Fruit fly (Drosophila melanogaster): ENCODE results near the gene CG31668.

The CG31668 gene

DNA sequence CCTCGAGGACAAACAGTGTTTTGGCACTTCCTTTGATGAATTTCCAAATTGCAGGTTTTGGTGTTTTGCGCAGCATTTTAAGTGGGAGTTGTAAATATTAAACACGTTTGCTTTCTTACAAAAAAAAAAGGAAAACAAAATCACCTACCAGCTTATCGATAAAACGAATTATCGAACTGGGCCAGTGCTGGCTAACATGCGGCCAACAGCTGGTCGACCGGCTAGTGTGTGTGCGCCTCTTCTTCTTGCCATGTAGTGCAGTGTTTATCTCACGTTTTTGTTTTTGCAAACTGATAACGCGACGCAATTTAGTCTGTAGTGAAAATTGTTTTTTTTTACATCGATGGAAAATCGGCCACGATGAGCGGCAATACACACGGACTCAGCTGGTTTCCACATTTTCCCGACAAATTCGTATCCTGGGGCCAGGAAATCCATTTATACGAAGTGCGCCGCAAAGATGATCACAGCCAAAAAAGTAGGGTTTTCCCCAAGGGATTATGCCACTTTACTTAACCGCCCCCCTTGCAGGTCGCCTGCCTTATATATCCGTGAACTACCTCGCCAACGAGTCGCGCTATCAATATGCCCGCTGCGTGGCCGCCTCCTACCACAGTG is 11.2 kb upstream of the CG31668 start, which contains the start of the genes CG15386, CG42371 and mio:
Gene CG15386, minus strand, starts transcription at position 180 of the 618 bp plus-strand sequence.
Gene CG42371, minus strand, starts transcription at position 180 of the 618 bp plus-strand sequence.
Gene mio, plus strand, starts transcription at position 224 of the 618 bp plus-strand sequence.
- no peak for TF ChIP-seq N (GFP tag; optimal IDR thresholded peaks at IDR 0.05)
- TF ChIP-seq usp (GFP tag; optimal IDR thresholded peaks at IDR 0.05), result no peak
- no peak for TF ChIP-seq Jra (GFP tag; optimal IDR thresholded peaks at IDR 0.05)
- TF ChIP-seq jim (GFP tag; optimal IDR thresholded peaks at IDR 0.05), result peak; percentile 70
- no peak for TF ChIP-seq sv (GFP tag; optimal IDR thresholded peaks at IDR 0.05)
- TF ChIP-seq CrebA (GFP tag; optimal IDR thresholded peaks at IDR 0.05; ENCODE audit: borderline replicate concordance), result no peak
- TF ChIP-seq foxo (GFP tag; optimal IDR thresholded peaks at IDR 0.05), result peak in 1 of 2 experiments; percentile 41
- no peak for TF ChIP-seq Rel (GFP tag; optimal IDR thresholded peaks at IDR 0.05)
- TF ChIP-seq Rel (tag; optimal IDR thresholded peaks at IDR 0.05), result peak; percentile 86
- no peak for TF ChIP-seq Vsx2 (GFP tag; optimal IDR thresholded peaks at IDR 0.05; ENCODE audit: partially characterized antibody)
- no peak for TF ChIP-seq dsf (GFP tag; optimal IDR thresholded peaks at IDR 0.05; ENCODE audit: borderline replicate concordance)
- no peak for TF ChIP-seq Hr78 (GFP tag; optimal IDR thresholded peaks at IDR 0.05)
- no peak for TF ChIP-seq pan (optimal IDR thresholded peaks at IDR 0.05)
- TF ChIP-seq Hnf4 (GFP tag; optimal IDR thresholded peaks at IDR 0.05), result no peak
- no peak for TF ChIP-seq fru (GFP tag; optimal IDR thresholded peaks at IDR 0.05)
- peak; percentile 14 for TF ChIP-seq OdsH (GFP tag; optimal IDR thresholded peaks at IDR 0.05)
- TF ChIP-seq Dfd (GFP tag; optimal IDR thresholded peaks at IDR 0.05), result no peak
- TF ChIP-seq rgr (GFP tag; optimal IDR thresholded peaks at IDR 0.05), result peak; percentile 52
- peak; percentile 55 for TF ChIP-seq br (GFP tag; optimal IDR thresholded peaks at IDR 0.05)
- peak; percentile 5 for TF ChIP-seq psq (GFP tag; optimal IDR thresholded peaks at IDR 0.05)
- TF ChIP-seq dmrt93B (GFP tag; optimal IDR thresholded peaks at IDR 0.05), result no peak
- no peak for TF ChIP-seq Abd-B (GFP tag; optimal IDR thresholded peaks at IDR 0.05)
- TF ChIP-seq GATAd (GFP tag; optimal IDR thresholded peaks at IDR 0.05), result no peak
- no peak for TF ChIP-seq tai (GFP tag; optimal IDR thresholded peaks at IDR 0.05)
- TF ChIP-seq dl (GFP tag; optimal IDR thresholded peaks at IDR 0.05; ENCODE audit: insufficient read depth in 1 of 2, partially characterized antibody in 2 of 2), result peak in 1 of 2 experiments; percentile 22
- no peak for TF ChIP-seq brk (GFP tag; optimal IDR thresholded peaks at IDR 0.05)
- TF ChIP-seq Mio (GFP tag; optimal IDR thresholded peaks at IDR 0.05), result no peak
- no peak for TF ChIP-seq sage (GFP tag; optimal IDR thresholded peaks at IDR 0.05)
- no peak for TF ChIP-seq Myc (optimal IDR thresholded peaks at IDR 0.05)
- TF ChIP-seq lola (GFP tag; optimal IDR thresholded peaks at IDR 0.05), result no peak
- no peak for TF ChIP-seq CG9705 (GFP tag; optimal IDR thresholded peaks at IDR 0.05)
- no peak for TF ChIP-seq HLH106 (tag; optimal IDR thresholded peaks at IDR 0.05)
- no peak for TF ChIP-seq CG32264 (GFP tag; optimal IDR thresholded peaks at IDR 0.05)
- peak; percentile 40 for TF ChIP-seq h (GFP tag; optimal IDR thresholded peaks at IDR 0.05)
- peak; percentile 32 for TF ChIP-seq Sp1 (GFP tag; optimal IDR thresholded peaks at IDR 0.05)
- TF ChIP-seq Hr83 (GFP tag; optimal IDR thresholded peaks at IDR 0.05; ENCODE audit: poor library complexity, severe bottlenecking), result peak; percentile 83
- TF ChIP-seq woc (GFP tag; optimal IDR thresholded peaks at IDR 0.05), result no peak
- peak; percentile 8 for TF ChIP-seq Dif (GFP tag; optimal IDR thresholded peaks at IDR 0.05; ENCODE audit: partially characterized antibody)
- peak; percentile 5 for TF ChIP-seq ey (GFP tag; optimal IDR thresholded peaks at IDR 0.05)

DNA sequence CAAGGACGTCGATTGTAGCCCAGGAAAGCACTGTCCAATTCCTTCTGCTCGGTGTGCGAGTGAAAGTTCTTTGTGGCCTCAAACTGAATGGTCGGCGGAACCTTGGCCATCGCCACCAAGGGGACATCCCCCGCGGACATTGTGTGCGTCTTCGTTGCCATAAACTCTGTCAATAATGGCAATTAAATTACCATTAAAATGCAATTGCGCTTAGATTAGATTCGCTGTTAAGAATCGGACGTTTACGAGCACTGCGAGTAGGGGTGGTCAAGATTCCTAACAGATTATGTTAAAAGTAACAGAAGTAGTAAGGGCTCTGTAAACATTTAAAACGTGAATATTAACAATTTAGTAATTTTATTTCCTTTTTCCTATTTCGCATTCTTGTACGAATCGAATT is 10.1 kb upstream of the CG31668 start, which contains the start of gene daed:
Gene daed, minus strand, starts transcription at position 247 of the 400 bp plus-strand sequence.
- TF ChIP-seq woc (GFP tag; optimal IDR thresholded peaks at IDR 0.05) (no peak), Sp1 (GFP tag; optimal IDR thresholded peaks at IDR 0.05) (peak; percentile 50), Myc (optimal IDR thresholded peaks at IDR 0.05) (no peak), OdsH (GFP tag; optimal IDR thresholded peaks at IDR 0.05) (no peak), fru (GFP tag; optimal IDR thresholded peaks at IDR 0.05) (no peak), Dif (GFP tag; optimal IDR thresholded peaks at IDR 0.05; ENCODE audit: partially characterized antibody) (no peak), h (GFP tag; optimal IDR thresholded peaks at IDR 0.05) (no peak), Rel (GFP tag; optimal IDR thresholded peaks at IDR 0.05) (no peak), Rel (tag; optimal IDR thresholded peaks at IDR 0.05) (peak; percentile 86), HLH106 (tag; optimal IDR thresholded peaks at IDR 0.05) (no peak), sv (GFP tag; optimal IDR thresholded peaks at IDR 0.05) (no peak), foxo (GFP tag; optimal IDR thresholded peaks at IDR 0.05) (no peak), Hr83 (GFP tag; optimal IDR thresholded peaks at IDR 0.05; ENCODE audit: poor library complexity, severe bottlenecking) (no peak), psq (GFP tag; optimal IDR thresholded peaks at IDR 0.05) (no peak), Hr78 (GFP tag; optimal IDR thresholded peaks at IDR 0.05) (no peak), Vsx2 (GFP tag; optimal IDR thresholded peaks at IDR 0.05; ENCODE audit: partially characterized antibody) (no peak), GATAd (GFP tag; optimal IDR thresholded peaks at IDR 0.05) (no peak), brk (GFP tag; optimal IDR thresholded peaks at IDR 0.05) (no peak), rgr (GFP tag; optimal IDR thresholded peaks at IDR 0.05) (peak; percentile 7)

Data from whole organism, wandering third instar larva.